Worm (Caenorhabditis elegans): ENCODE measurements around the gene C16C8.21.

C16C8.21 gene

ce11 chrII:3439244-3439698, 8.7 kb upstream of the C16C8.21 start (continued):
- no peak for TF ChIP-seq mdl-1 (tag; optimal IDR thresholded peaks at IDR 0.05)
- peak; percentile 67 for TF ChIP-seq pqm-1 (tag; optimal IDR thresholded peaks at IDR 0.05)
- peak; percentile 86 for TF ChIP-seq mdt-29 (GFP tag; IDR thresholded peaks at IDR 0.05)
- TF ChIP-seq set-16 (GFP tag; IDR thresholded peaks at IDR 0.05): peak; percentile 95
- peak; percentile 6 for TF ChIP-seq zfp-2 (tag; optimal IDR thresholded peaks at IDR 0.05)
- peak; percentile 84 for TF ChIP-seq Y48G9A.11 (GFP tag; IDR thresholded peaks at IDR 0.05)
- no peak for TF ChIP-seq ceh-62 (tag; optimal IDR thresholded peaks at IDR 0.05)
- TF ChIP-seq lin-13 (GFP tag; optimal IDR thresholded peaks at IDR 0.05): peak; percentile 58
- no peak for TF ChIP-seq nhr-10 (tag; optimal IDR thresholded peaks at IDR 0.05)
- TF ChIP-seq sdz-12 (GFP tag; optimal IDR thresholded peaks at IDR 0.05): peak; percentile 40
- TF ChIP-seq lin-15B (tag; optimal IDR thresholded peaks at IDR 0.05): no peak
- no peak for TF ChIP-seq F37D6.2 (tag; optimal IDR thresholded peaks at IDR 0.05)
- TF ChIP-seq snpc-1.2 (GFP tag; IDR thresholded peaks at IDR 0.05): peak; percentile 80; the same call in 1 of the 2 replicates
- TF ChIP-seq ZK546.5 (tag; optimal IDR thresholded peaks at IDR 0.05): no peak
- TF ChIP-seq nhr-76 (tag; optimal IDR thresholded peaks at IDR 0.05): no peak
- TF ChIP-seq T26A8.4 (GFP tag; IDR thresholded peaks at IDR 0.05): peak; percentile 74
- TF ChIP-seq duxl-1 (tag; optimal IDR thresholded peaks at IDR 0.05; ENCODE audit: poor library complexity): peak; percentile 73
- peak; percentile 81 for TF ChIP-seq F26F4.8 (GFP tag; conservative IDR thresholded peaks at IDR 0.05)
- peak; percentile 87 for TF ChIP-seq egl-43 (GFP tag; IDR thresholded peaks at IDR 0.05)
- no peak for TF ChIP-seq attf-4 (tag; optimal IDR thresholded peaks at IDR 0.05)
- no peak for TF ChIP-seq nhr-111 (GFP tag; optimal IDR thresholded peaks at IDR 0.05)
- TF ChIP-seq dpl-1 (GFP tag; optimal IDR thresholded peaks at IDR 0.05): no peak
- TF ChIP-seq lin-29 (GFP tag; IDR thresholded peaks at IDR 0.05): no peak
- TF ChIP-seq aha-1 (tag): peak; percentile 71
- TF ChIP-seq lin-38 (GFP tag; IDR thresholded peaks at IDR 0.05): peak; percentile 81
- no peak for TF ChIP-seq snpc-4 (tag; optimal IDR thresholded peaks at IDR 0.05)
- peak; percentile 48 for TF ChIP-seq rbr-2 (tag; optimal IDR thresholded peaks at IDR 0.05)
- no peak for TF ChIP-seq T20F7.1 (GFP tag; optimal IDR thresholded peaks at IDR 0.05)
- TF ChIP-seq vab-7 (GFP tag; IDR thresholded peaks at IDR 0.05): peak; percentile 84
- no peak for TF ChIP-seq egl-27 (tag; optimal IDR thresholded peaks at IDR 0.05)
- peak; percentile 53; the same call in 1 of the 2 replicates for TF ChIP-seq saeg-2 (GFP tag; IDR thresholded peaks at IDR 0.05)
- peak; percentile 4 for TF ChIP-seq nhr-48 (tag; optimal IDR thresholded peaks at IDR 0.05)
- peak; percentile 81 for TF ChIP-seq dmd-6 (GFP tag; IDR thresholded peaks at IDR 0.05)
- TF ChIP-seq nhr-41 (GFP tag; IDR thresholded peaks at IDR 0.05): 0 out of 2 replicates have a peak, but pooled peaks have one; percentile 45
- peak in 1 of 2 experiments; percentile 52 for TF ChIP-seq hif-1 (tag; optimal IDR thresholded peaks at IDR 0.05)
- peak; percentile 91 for TF ChIP-seq dmd-8 (GFP tag; IDR thresholded peaks at IDR 0.05)

ce11 chrII:3439842-3440640, 8.0 kb upstream of the C16C8.21 start:
- TF ChIP-seq pqm-1 (tag; optimal IDR thresholded peaks at IDR 0.05) (peak; percentile 55), egl-43 (GFP tag; IDR thresholded peaks at IDR 0.05) (no peak), daf-12 (tag; optimal IDR thresholded peaks at IDR 0.05) (no peak), nhr-111 (GFP tag; optimal IDR thresholded peaks at IDR 0.05) (no peak), nhr-28 (tag; optimal IDR thresholded peaks at IDR 0.05) (peak; percentile 60), ctbp-1 (GFP tag; IDR thresholded peaks at IDR 0.05) (no peak), php-3 (GFP tag; IDR thresholded peaks at IDR 0.05) (0 out of 2 replicates have a peak, but pooled peaks have one; percentile 22), dmd-6 (GFP tag; IDR thresholded peaks at IDR 0.05) (peak; percentile 63)
